Fruit fly (Drosophila melanogaster) whole organism, embryonic: ENCODE data around the gene geko.
A peak's percentile ranks its signal among the peaks of the same experiment; 100 is the strongest.

ENCODE experiments used
- Antp ChIP-seq: fragments of 200-800 bp; sonication (Bioruptor generic); optimal IDR thresholded peaks from 3 replicates; lab custom pipeline; 2016; ENCODE audit warnings: missing biosample characterization, missing genetic modification characterization
- CG11560 ChIP-seq: fragments of 200-800 bp; sonication (Bioruptor generic); IDR thresholded peaks from 3 replicates; pipeline ENCODE4 v1.3.6; 2022; ENCODE audit warnings: missing biosample characterization, missing genetic modification characterization
- CG11695 ChIP-seq: fragments of 200-800 bp; sonication (Bioruptor generic); IDR thresholded peaks from 3 replicates; pipeline ENCODE4 v1.3.6; 2022; ENCODE audit warnings: missing biosample characterization, missing genetic modification characterization
- CG13775 ChIP-seq: fragments of 200-800 bp; sonication (Bioruptor generic); optimal IDR thresholded peaks from 3 replicates; lab custom pipeline; 2017; ENCODE audit warnings: missing biosample characterization, mild to moderate bottlenecking, missing genetic modification characterization
- CG14050 ChIP-seq: fragments of 200-800 bp; sonication (Bioruptor generic); IDR thresholded peaks from 3 replicates; pipeline ENCODE4 v1.3.6; 2022; ENCODE audit warnings: missing biosample characterization, missing genetic modification characterization
- CG14710 ChIP-seq: fragments of 200-800 bp; sonication (Bioruptor generic); optimal IDR thresholded peaks from 3 replicates; lab custom pipeline; 2019; ENCODE audit warnings: missing biosample characterization, mild to moderate bottlenecking, missing genetic modification characterization, moderate library complexity
- CG1832 ChIP-seq: fragments of 200-800 bp; sonication (Bioruptor generic); optimal IDR thresholded peaks from 2 replicates; lab custom pipeline; 2017; ENCODE audit warnings: missing biosample characterization, mild to moderate bottlenecking, missing genetic modification characterization, inconsistent platforms
- CG31365 ChIP-seq: fragments of 200-800 bp; sonication (Bioruptor generic); optimal IDR thresholded peaks from 2 replicates; lab custom pipeline; 2018; ENCODE audit warnings: missing biosample characterization, mild to moderate bottlenecking, missing genetic modification characterization
- CG33557 ChIP-seq: fragments of 200-800 bp; sonication (Bioruptor generic); optimal IDR thresholded peaks from 2 replicates; lab custom pipeline; 2019; ENCODE audit warnings: missing biosample characterization, mild to moderate bottlenecking, missing genetic modification characterization, moderate library complexity
- CG4424 ChIP-seq: fragments of 200-800 bp; sonication (Bioruptor generic); optimal IDR thresholded peaks from 3 replicates; lab custom pipeline; 2016; ENCODE audit warnings: missing biosample characterization, missing genetic modification characterization
- CG5180 ChIP-seq: fragments of 200-800 bp; sonication (Bioruptor generic); optimal IDR thresholded peaks from 3 replicates; lab custom pipeline; 2017; ENCODE audit warnings: missing biosample characterization, missing genetic modification characterization, mild to moderate bottlenecking, moderate library complexity, missing genetic modification reagents
- CG6683 ChIP-seq: fragments of 200-800 bp; sonication (Bioruptor generic); optimal IDR thresholded peaks from 2 replicates; lab custom pipeline; 2017; ENCODE audit warnings: missing biosample characterization, mild to moderate bottlenecking, missing genetic modification characterization, missing genetic modification reagents
- CG7556 ChIP-seq: fragments of 200-800 bp; sonication (Bioruptor generic); optimal IDR thresholded peaks from 2 replicates; lab custom pipeline; 2017; ENCODE audit warnings: missing biosample characterization, mild to moderate bottlenecking, missing genetic modification characterization
- CG8924 ChIP-seq: fragments of 200-800 bp; optimal IDR thresholded peaks from 3 replicates; lab custom pipeline; 2019; ENCODE audit warnings: missing biosample characterization, mild to moderate bottlenecking, missing genetic modification characterization, moderate library complexity
- CG9876 ChIP-seq: fragments of 200-800 bp; sonication (Bioruptor generic); optimal IDR thresholded peaks from 2 replicates; lab custom pipeline; 2016; ENCODE audit warnings: missing biosample characterization, missing genetic modification characterization
- Dp ChIP-seq: fragments of 200-800 bp; sonication (Bioruptor generic); optimal IDR thresholded peaks from 2 replicates; lab custom pipeline; 2018; ENCODE audit warnings: missing biosample characterization, mild to moderate bottlenecking, missing genetic modification characterization, moderate library complexity
- HLH3B ChIP-seq: fragments of 200-800 bp; sonication (Bioruptor generic); IDR thresholded peaks from 2 replicates; pipeline ENCODE4 v1.3.6; 2022; ENCODE audit warnings: missing biosample characterization, missing genetic modification characterization
- Jarid2 ChIP-seq: fragments of 200-800 bp; sonication (Bioruptor generic); optimal IDR thresholded peaks from 3 replicates; lab custom pipeline; 2017; ENCODE audit warnings: mild to moderate bottlenecking, missing biosample characterization, missing genetic modification reagents, missing genetic modification characterization
- MBD-R2 ChIP-seq: fragments of 200-800 bp; sonication (Bioruptor generic); IDR thresholded peaks from 2 replicates; pipeline ENCODE4 v1.3.6; 2022; ENCODE audit warnings: missing biosample characterization, missing genetic modification characterization
- Myb ChIP-seq: fragments of 200-800 bp; sonication (Bioruptor generic); optimal IDR thresholded peaks from 2 replicates; lab custom pipeline; 2016; ENCODE audit warnings: missing biosample characterization, missing genetic modification characterization
- Neu2 ChIP-seq: fragments of 200-800 bp; sonication (Bioruptor generic); optimal IDR thresholded peaks from 3 replicates; lab custom pipeline; 2016; ENCODE audit warnings: missing biosample characterization, missing genetic modification characterization, borderline replicate concordance
- Poxn ChIP-seq: fragments of 200-800 bp; sonication (Bioruptor generic); IDR thresholded peaks from 2 replicates; pipeline ENCODE4 v1.3.6; 2022; ENCODE audit warnings: missing biosample characterization, missing genetic modification characterization
- Ptx1 ChIP-seq: fragments of 200-800 bp; sonication (Bioruptor generic); IDR thresholded peaks from 2 replicates; pipeline ENCODE4 v1.3.6; 2022; ENCODE audit warnings: missing biosample characterization, missing genetic modification characterization
- Taf1 ChIP-seq: fragments of 200-800 bp; sonication (Bioruptor generic); IDR thresholded peaks from 2 replicates; pipeline ENCODE4 v1.3.6; 2022; ENCODE audit warnings: missing biosample characterization, missing genetic modification characterization
- Trl ChIP-seq, 3 experiments: fragments of >200 bp in 2 of 3; fragments of 200-800 bp in 1 of 3; sonication (Bioruptor generic) in 1 of 3; optimal IDR thresholded peaks; 2 replicates in 1 of 3; 3 replicates in 2 of 3; lab custom pipeline; 2016 to 2017; ENCODE audit warnings: missing biosample characterization in 1 of 3, missing genetic modification characterization in 1 of 3
- ab ChIP-seq: fragments of 200-800 bp; sonication (Bioruptor generic); optimal IDR thresholded peaks from 2 replicates; lab custom pipeline; 2016; ENCODE audit warnings: missing biosample characterization, missing genetic modification characterization
- bowl ChIP-seq: fragments of 200-800 bp; sonication (Bioruptor generic); IDR thresholded peaks from 2 replicates; pipeline ENCODE4 v1.3.6; 2022; ENCODE audit warnings: missing biosample characterization, missing genetic modification characterization
- btn ChIP-seq: fragments of 200-800 bp; sonication (Bioruptor generic); optimal IDR thresholded peaks from 2 replicates; lab custom pipeline; 2016; ENCODE audit warnings: missing biosample characterization, missing genetic modification characterization
- crc ChIP-seq: fragments of 200-800 bp; sonication (Bioruptor generic); optimal IDR thresholded peaks from 2 replicates; lab custom pipeline; 2016; ENCODE audit warnings: missing biosample characterization, missing genetic modification characterization
- crol ChIP-seq: fragments of 200-800 bp; sonication (Bioruptor generic); IDR thresholded peaks from 2 replicates; pipeline ENCODE4 v1.3.6; 2022; ENCODE audit warnings: missing biosample characterization, missing genetic modification characterization
- crp ChIP-seq, 2 experiments: fragments of 200-800 bp; sonication (Bioruptor generic); optimal IDR thresholded peaks; 2 replicates in 1 of 2; 3 replicates in 1 of 2; lab custom pipeline; 2017; ENCODE audit warnings: missing biosample characterization in 2 of 2, missing genetic modification characterization in 2 of 2, mild to moderate bottlenecking in 1 of 2, moderate library complexity in 1 of 2
- cwo ChIP-seq: fragments of 200-800 bp; sonication (Bioruptor generic); optimal IDR thresholded peaks from 3 replicates; lab custom pipeline; 2017; ENCODE audit warnings: missing biosample characterization, missing genetic modification characterization, mild to moderate bottlenecking, moderate library complexity, missing genetic modification reagents
- emc ChIP-seq: fragments of 200-800 bp; sonication (Bioruptor generic); optimal IDR thresholded peaks from 2 replicates; lab custom pipeline; 2016; ENCODE audit warnings: missing biosample characterization, missing genetic modification characterization
- esg ChIP-seq: fragments of 200-800 bp; sonication (Bioruptor generic); conservative IDR thresholded peaks from 2 replicates; pipeline ENCODE4 v1.3.6; 2022; ENCODE audit warnings: missing biosample characterization, missing genetic modification characterization
- jigr1 ChIP-seq: fragments of 200-800 bp; sonication (Bioruptor generic); IDR thresholded peaks from 3 replicates; pipeline ENCODE4 v1.3.6; 2022; ENCODE audit warnings: missing biosample characterization, missing genetic modification characterization
- jing ChIP-seq: fragments of 200-800 bp; sonication (Bioruptor generic); optimal IDR thresholded peaks from 2 replicates; lab custom pipeline; 2018; ENCODE audit warnings: missing biosample characterization, mild to moderate bottlenecking, missing genetic modification characterization
- klu ChIP-seq: fragments of 200-800 bp; sonication (Bioruptor generic); IDR thresholded peaks from 2 replicates; pipeline ENCODE4 v1.3.6; 2022; ENCODE audit warnings: missing biosample characterization, missing genetic modification characterization
- nerfin-1 ChIP-seq: fragments of 200-800 bp; sonication (Bioruptor generic); optimal IDR thresholded peaks from 3 replicates; lab custom pipeline; 2019; ENCODE audit warnings: missing biosample characterization, mild to moderate bottlenecking, missing genetic modification characterization, moderate library complexity
- otp ChIP-seq: fragments of 200-800 bp; sonication (Bioruptor generic); IDR thresholded peaks from 3 replicates; pipeline ENCODE4, ENCODE4 v1.3.6; 2022; ENCODE audit warnings: missing biosample characterization, missing genetic modification characterization
- row ChIP-seq: fragments of 200-800 bp; sonication (Bioruptor generic); IDR thresholded peaks from 3 replicates; pipeline ENCODE4 v1.3.6; 2022; ENCODE audit warnings: missing biosample characterization, missing genetic modification characterization
- sr ChIP-seq: fragments of 200-800 bp; sonication (Bioruptor generic); IDR thresholded peaks from 3 replicates; pipeline ENCODE4 v1.3.6; 2022; ENCODE audit warnings: missing biosample characterization, missing genetic modification characterization
- tgo ChIP-seq: fragments of 200-800 bp; sonication (Bioruptor generic); IDR thresholded peaks from 3 replicates; pipeline ENCODE4 v1.3.6; 2022; ENCODE audit warnings: missing biosample characterization, missing genetic modification characterization
- tio ChIP-seq: fragments of 200-800 bp; sonication (Bioruptor generic); optimal IDR thresholded peaks from 2 replicates; lab custom pipeline; 2017; ENCODE audit warnings: missing biosample characterization, missing genetic modification characterization, inconsistent platforms
- yki ChIP-seq: fragments of >200 bp; optimal IDR thresholded peaks from 3 replicates; lab custom pipeline; 2018
- zen ChIP-seq: fragments of 200-800 bp; sonication (Bioruptor generic); optimal IDR thresholded peaks from 3 replicates; lab custom pipeline; 2018; ENCODE audit warnings: missing biosample characterization, mild to moderate bottlenecking, missing genetic modification characterization, moderate library complexity
- zen2 ChIP-seq: fragments of 200-800 bp; sonication (Bioruptor generic); IDR thresholded peaks from 3 replicates; pipeline ENCODE4 v1.3.6; 2022; ENCODE audit warnings: missing biosample characterization, missing genetic modification characterization; ENCODE audit not compliant: partially characterized antibody

Gene geko

dm6 chr3L:18185542-18186312 is 46.5 kb downstream of the geko start, which contains the start of gene hid (continued):
- peak; percentile 86 for TF ChIP-seq Neu2
- peak; percentile 79 for TF ChIP-seq cwo (GFP tag; lab: Kevin White, UChicago)
- TF ChIP-seq emc (GFP tag; lab: Kevin White, UChicago) = peak; percentile 26
- peak; percentile 87 for TF ChIP-seq esg
- peak; percentile 82 for TF ChIP-seq CG11695 (GFP tag; lab: Robert Waterston, UW)
- TF ChIP-seq jing (GFP tag; lab: Kevin White, UChicago) = peak; percentile 77
- TF ChIP-seq sr (GFP tag; lab: Robert Waterston, UW) = peak; percentile 43; the same call in 1 of the 3 replicates
- peak; percentile 92 for TF ChIP-seq CG14710
- peak; percentile 51; the same call in 1 of the 3 replicates for TF ChIP-seq CG11560 (tag; lab: Robert Waterston, UW)
- TF ChIP-seq zen2 = no peak; the same call in 2 of the 3 replicates
- TF ChIP-seq CG7556 = peak; percentile 88
- peak; percentile 77; the same call in 1 of the 2 replicates for TF ChIP-seq klu (GFP tag; lab: Robert Waterston, UW)
- TF ChIP-seq crc (GFP tag; lab: Kevin White, UChicago) = peak; percentile 62
- TF ChIP-seq CG5180 (GFP tag; lab: Kevin White, UChicago) = peak; percentile 61
- peak; percentile 34 for TF ChIP-seq yki
- peak; percentile 54; the same call in 1 of the 2 replicates for TF ChIP-seq Taf1 (GFP tag; lab: Robert Waterston, UW)
- TF ChIP-seq MBD-R2 (GFP tag; lab: Robert Waterston, UW) = peak; percentile 23; the same call in 1 of the 2 replicates
- peak in 1 of 2 experiments; percentile 47 for TF ChIP-seq crp (GFP tag; optimal IDR thresholded peaks at IDR 0.05; lab: Kevin White, UChicago)
- TF ChIP-seq CG13775 (GFP tag; lab: Kevin White, UChicago) = peak; percentile 86
- TF ChIP-seq tio (GFP tag; lab: Kevin White, UChicago) = peak; percentile 88
- peak; percentile 57 for TF ChIP-seq Myb (GFP tag; lab: Kevin White, UChicago)
- TF ChIP-seq nerfin-1 (tag; lab: Kevin White, UChicago) = peak; percentile 83
- peak; percentile 91 for TF ChIP-seq Jarid2 (GFP tag; lab: Kevin White, UChicago)
- peak; percentile 87 for TF ChIP-seq tgo (GFP tag; lab: Robert Waterston, UW)
- peak; percentile 29 for TF ChIP-seq CG31365 (tag; lab: Kevin White, UChicago)
- TF ChIP-seq bowl (GFP tag; lab: Robert Waterston, UW) = peak; percentile 47; the same call in 1 of the 2 replicates
- TF ChIP-seq CG9876 (GFP tag; lab: Kevin White, UChicago) = peak; percentile 44
- TF ChIP-seq ab (GFP tag; lab: Kevin White, UChicago) = peak; percentile 75
- TF ChIP-seq CG14050 = peak; percentile 79
- peak; percentile 80 for TF ChIP-seq Antp (GFP tag; lab: Kevin White, UChicago)
- peak; percentile 90 for TF ChIP-seq Ptx1 (GFP tag; lab: Robert Waterston, UW)

dm6 chr3L:18186313-18186625 is 47.1 kb downstream of the geko start:
- TF ChIP-seq Poxn (no peak), CG4424 (GFP tag; lab: Kevin White, UChicago) (peak; percentile 99), jigr1 (no peak), Trl (optimal IDR thresholded peaks at IDR 0.05; lab: Kevin White, UChicago) (peak; percentile 29 to 79), Trl (GFP tag; optimal IDR thresholded peaks at IDR 0.05; lab: Kevin White, UChicago) (no peak), CG33557 (no peak), MBD-R2 (GFP tag; lab: Robert Waterston, UW) (no peak)
- TF ChIP-seq, all 482 proteins: peak for 2

dm6 chr3L:18186779-18187178 is 47.6 kb downstream of the geko start:
- peak; percentile 21 to 61 for TF ChIP-seq Trl (optimal IDR thresholded peaks at IDR 0.05; lab: Kevin White, UChicago)
- TF ChIP-seq Trl (GFP tag; optimal IDR thresholded peaks at IDR 0.05; lab: Kevin White, UChicago) = no peak
- no peak for TF ChIP-seq row
- TF ChIP-seq Dp (GFP tag; lab: Kevin White, UChicago) = peak; percentile 8
- no peak for TF ChIP-seq otp
- TF ChIP-seq btn = no peak
- peak; percentile 66 for TF ChIP-seq CG1832
- TF ChIP-seq crol = peak; percentile 76
- TF ChIP-seq CG8924 = peak; percentile 12
- TF ChIP-seq zen (tag; lab: Kevin White, UChicago) = peak; percentile 28
- TF ChIP-seq CG6683 (GFP tag; lab: Kevin White, UChicago) = no peak
- no peak for TF ChIP-seq HLH3B
